Worm (Caenorhabditis elegans) whole organism, midembryonic: ENCODE measurements around the gene nhr-241.

Experiments
- T22C8.4 ChIP-seq: fragments of 200-800 bp; sonication (Bioruptor generic); IDR thresholded peaks from 2 replicates; pipeline ENCODE4 v1.3.6; 2022; ENCODE audit warnings: missing genetic modification characterization, missing compliant biosample characterization
- cog-1 ChIP-seq: sonication (generic microtip); optimal IDR thresholded peaks from 2 replicates; lab custom pipeline; 2016; ENCODE audit warnings: missing genetic modification characterization, missing compliant biosample characterization
- flt-1 ChIP-seq: fragments of 200-800 bp; sonication (Bioruptor generic); IDR thresholded peaks from 2 replicates; pipeline ENCODE4 v1.3.6; 2022; ENCODE audit warnings: missing genetic modification characterization, missing compliant biosample characterization
- klf-2 ChIP-seq: fragments of 200-800 bp; sonication (Bioruptor generic); conservative IDR thresholded peaks from 2 replicates; pipeline ENCODE4 v1.3.6; 2022; ENCODE audit warnings: missing genetic modification reagents, missing genetic modification characterization, missing compliant biosample characterization
- med-1 ChIP-seq: sonication (generic microtip); optimal IDR thresholded peaks from 2 replicates; lab custom pipeline; 2017; ENCODE audit warnings: missing genetic modification characterization, mild to moderate bottlenecking, missing compliant biosample characterization, antibody characterized with exemption, missing genetic modification reagents; ENCODE audit not compliant: insufficient read depth
- ref-1 ChIP-seq: fragments of 200-800 bp; sonication (Bioruptor generic); conservative IDR thresholded peaks from 2 replicates; pipeline ENCODE4 v1.3.6; 2022; ENCODE audit warnings: missing genetic modification reagents, missing genetic modification characterization, missing compliant biosample characterization
- ztf-23 ChIP-seq: fragments of 200-800 bp; sonication (Bioruptor generic); IDR thresholded peaks from 2 replicates; pipeline ENCODE4 v1.3.6; 2022; ENCODE audit warnings: missing genetic modification reagents, missing genetic modification characterization, missing compliant biosample characterization

DNA sequence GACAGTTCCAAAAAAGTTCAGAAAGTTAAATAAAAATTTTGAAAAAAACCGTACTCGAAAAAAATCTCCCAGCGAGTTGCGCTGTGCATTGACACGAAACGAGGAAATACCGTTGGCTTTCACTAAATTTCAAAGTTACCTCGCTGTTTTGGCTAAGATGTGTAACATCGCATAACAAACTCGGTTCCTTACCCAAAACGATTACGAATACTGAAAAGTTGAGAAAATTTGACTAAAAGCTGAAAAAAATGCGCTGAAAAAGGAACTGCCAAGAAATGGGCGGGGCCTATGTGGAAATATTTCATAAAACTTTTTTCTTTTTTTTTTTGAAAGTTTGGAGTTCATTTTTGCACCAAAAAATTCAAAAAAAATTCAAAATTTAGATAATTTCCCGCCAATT, 20.2 kb downstream of the nhr-241 start:
- TF ChIP-seq klf-2 (GFP tag; lab: Robert Waterston, UW) (no peak), ztf-23 (GFP tag; lab: Robert Waterston, UW) (no peak), cog-1 (tag; lab: Kevin White, UChicago) (no peak), med-1 (GFP tag; lab: Kevin White, UChicago) (no peak), flt-1 (no peak), T22C8.4 (no peak), ref-1 (peak; percentile 50; the same call in 1 of the 2 replicates)
